Worm (Caenorhabditis elegans) whole organism, early embryonic: ENCODE measurements around the gene F02E11.7.

Experiments
- B0310.2 ChIP-seq: sonication (generic microtip); optimal IDR thresholded peaks from 2 replicates; lab custom pipeline; 2016; ENCODE audit warnings: mild to moderate bottlenecking, missing genetic modification characterization, missing compliant biosample characterization
- F13C5.2 ChIP-seq: sonication (generic microtip); optimal IDR thresholded peaks from 2 replicates; lab custom pipeline; 2017; ENCODE audit warnings: mild to moderate bottlenecking, missing genetic modification characterization, inconsistent platforms, missing compliant biosample characterization
- aly-1 ChIP-seq: sonication (generic microtip); optimal IDR thresholded peaks from 2 replicates; lab custom pipeline; 2016; ENCODE audit warnings: missing genetic modification characterization, missing compliant biosample characterization
- ama-1 ChIP-seq: fragments of 150-350 bp; optimal IDR thresholded peaks from 2 replicates; lab custom pipeline; 2014
- ceh-13 ChIP-seq: fragments of 200-800 bp; sonication (Bioruptor generic); optimal IDR thresholded peaks from 2 replicates; lab custom pipeline; 2018; ENCODE audit warnings: mild to moderate bottlenecking, missing genetic modification characterization, missing compliant biosample characterization
- ceh-36 ChIP-seq: sonication (generic microtip); optimal IDR thresholded peaks from 2 replicates; lab custom pipeline; 2016; ENCODE audit warnings: missing genetic modification characterization, inconsistent platforms, missing compliant biosample characterization
- ets-7 ChIP-seq: sonication (generic microtip); optimal IDR thresholded peaks from 2 replicates; lab custom pipeline; 2016; ENCODE audit warnings: missing genotype, missing genetic modification characterization, missing compliant biosample characterization
- flt-1 ChIP-seq: fragments of 200-800 bp; sonication (Bioruptor generic); IDR thresholded peaks from 2 replicates; pipeline ENCODE4 v1.3.6; 2022; ENCODE audit warnings: missing genetic modification characterization, missing compliant biosample characterization
- hmbx-1 ChIP-seq: sonication (generic microtip); optimal IDR thresholded peaks from 2 replicates; lab custom pipeline; 2016; ENCODE audit warnings: mild to moderate bottlenecking, missing genetic modification characterization, missing compliant biosample characterization
- hmg-4 ChIP-seq: fragments of 200-800 bp; sonication (Bioruptor generic); optimal IDR thresholded peaks from 2 replicates; lab custom pipeline; 2018; ENCODE audit warnings: mild to moderate bottlenecking, missing genetic modification characterization, missing compliant biosample characterization
- hnd-1 ChIP-seq: sonication (generic microtip); optimal IDR thresholded peaks from 2 replicates; lab custom pipeline; 2016; ENCODE audit warnings: missing genetic modification characterization, missing compliant biosample characterization
- pes-1 ChIP-seq: fragments of 200-800 bp; sonication (Bioruptor generic); IDR thresholded peaks from 2 replicates; pipeline ENCODE4 v1.3.6; 2022; ENCODE audit warnings: missing genetic modification reagents, missing genetic modification characterization, missing compliant biosample characterization
- scrt-1 ChIP-seq: fragments of 200-800 bp; sonication (Bioruptor generic); IDR thresholded peaks from 2 replicates; pipeline ENCODE4 v1.3.6; 2022; ENCODE audit warnings: missing genetic modification characterization, missing compliant biosample characterization
- sea-1 ChIP-seq: fragments of 200-800 bp; sonication (Bioruptor generic); conservative IDR thresholded peaks from 2 replicates; pipeline ENCODE4 v1.3.6; 2022; ENCODE audit warnings: missing genetic modification characterization, missing compliant biosample characterization
- tbx-11 ChIP-seq: fragments of 200-800 bp; sonication (Bioruptor generic); IDR thresholded peaks from 2 replicates; pipeline ENCODE4 v1.3.6; 2022; ENCODE audit warnings: missing genetic modification characterization, missing compliant biosample characterization
- tbx-37 ChIP-seq: fragments of 200-800 bp; sonication (Bioruptor generic); conservative IDR thresholded peaks from 2 replicates; pipeline ENCODE4 v1.3.6; 2022; ENCODE audit warnings: missing genetic modification reagents, missing genetic modification characterization, missing compliant biosample characterization
- tra-4 ChIP-seq: sonication (generic microtip); optimal IDR thresholded peaks from 2 replicates; lab custom pipeline; 2017; ENCODE audit warnings: missing genetic modification characterization, missing compliant biosample characterization

The F02E11.7 gene

ce11 chrII:3313442-3313841 lies 46.0 kb downstream of the F02E11.7 start, which contains the start of gene F39E9.6:
F39E9.6 (minus strand) TSS chrII:3313542.
- TF ChIP-seq tbx-11 (no peak), F13C5.2 (tag; lab: Kevin White, UChicago) (no peak), pes-1 (GFP tag; lab: Robert Waterston, UW) (no peak), ama-1 (lab: Kevin White, UChicago) (no peak), hnd-1 (tag; lab: Kevin White, UChicago) (no peak), tra-4 (no peak)

ce11 chrII:3318839-3319238 lies 51.4 kb downstream of the F02E11.7 start:
- TF ChIP-seq ceh-13 (no peak), hmg-4 (no peak), pes-1 (GFP tag; lab: Robert Waterston, UW) (no peak), flt-1 (GFP tag; lab: Robert Waterston, UW) (no peak), ceh-36 (tag; lab: Kevin White, UChicago) (no peak), scrt-1 (GFP tag; lab: Robert Waterston, UW) (no peak), tbx-11 (no peak), tra-4 (no peak), tbx-37 (no peak), F13C5.2 (tag; lab: Kevin White, UChicago) (no peak), sea-1 (GFP tag; lab: Robert Waterston, UW) (no peak), hmbx-1 (tag; lab: Kevin White, UChicago) (no peak), hnd-1 (tag; lab: Kevin White, UChicago) (no peak), ets-7 (no peak), aly-1 (no peak), ama-1 (lab: Kevin White, UChicago) (no peak), B0310.2 (tag; lab: Kevin White, UChicago) (no peak)
